Fruit fly (Drosophila melanogaster): ENCODE results near the gene Qsox4.

dm6 chr3R:23675646-23676045 lies 26.9 kb upstream of the Qsox4 start:
- TF ChIP-seq psq (optimal IDR thresholded peaks at IDR 0.05) (no peak), ttk (optimal IDR thresholded peaks at IDR 0.05) (no peak), h (optimal IDR thresholded peaks at IDR 0.05) (no peak), insv (optimal IDR thresholded peaks at IDR 0.05) (no peak), Sin3A (optimal IDR thresholded peaks at IDR 0.05) (no peak), Myc (optimal IDR thresholded peaks at IDR 0.05) (no peak)

Measured in Kc167 (cell line).